Fruit fly (Drosophila melanogaster) whole organism, embryonic: Measurements from ENCODE around the gene Bsg.

Experiments
- Atf3 ChIP-seq: fragments of 200-800 bp; sonication (Bioruptor generic); optimal IDR thresholded peaks from 3 replicates; lab custom pipeline; 2016; ENCODE audit warnings: missing biosample characterization, missing genetic modification characterization
- CG10147 ChIP-seq: fragments of 200-800 bp; sonication (Bioruptor generic); optimal IDR thresholded peaks from 2 replicates; lab custom pipeline; 2019; ENCODE audit warnings: missing biosample characterization, mild to moderate bottlenecking, missing genetic modification characterization, moderate library complexity
- CG10431 ChIP-seq: fragments of 200-800 bp; sonication (Bioruptor generic); optimal IDR thresholded peaks from 3 replicates; lab custom pipeline; 2018; ENCODE audit warnings: missing biosample characterization, mild to moderate bottlenecking, missing genetic modification characterization
- CG10462 ChIP-seq: fragments of 200-800 bp; sonication (Bioruptor generic); optimal IDR thresholded peaks from 2 replicates; lab custom pipeline; 2016; ENCODE audit warnings: missing biosample characterization, missing genetic modification characterization
- CG10543 ChIP-seq: fragments of 200-800 bp; sonication (Bioruptor generic); optimal IDR thresholded peaks from 3 replicates; lab custom pipeline; 2017; ENCODE audit warnings: missing biosample characterization, mild to moderate bottlenecking, missing genetic modification characterization, moderate library complexity
- CG12391 ChIP-seq: fragments of 200-800 bp; sonication (Bioruptor generic); optimal IDR thresholded peaks from 3 replicates; lab custom pipeline; 2018; ENCODE audit warnings: missing biosample characterization, mild to moderate bottlenecking, missing genetic modification characterization, moderate library complexity
- CG13296 ChIP-seq: fragments of 200-800 bp; sonication (Bioruptor generic); optimal IDR thresholded peaks from 3 replicates; lab custom pipeline; 2018; ENCODE audit warnings: missing biosample characterization, mild to moderate bottlenecking, missing genetic modification characterization
- CG17186 ChIP-seq: fragments of 200-800 bp; sonication (Bioruptor generic); optimal IDR thresholded peaks from 3 replicates; lab custom pipeline; 2017; ENCODE audit warnings: missing biosample characterization, missing genetic modification reagents, missing genetic modification characterization
- CG17328 ChIP-seq: fragments of 200-800 bp; sonication (Bioruptor generic); IDR thresholded peaks from 2 replicates; pipeline ENCODE4 v1.3.6; 2022; ENCODE audit warnings: missing biosample characterization, missing genetic modification characterization
- CG3281 ChIP-seq: fragments of 200-800 bp; sonication (Bioruptor generic); optimal IDR thresholded peaks from 3 replicates; lab custom pipeline; 2017; ENCODE audit warnings: missing biosample characterization, mild to moderate bottlenecking, missing genetic modification characterization
- CG42726 ChIP-seq: fragments of 200-800 bp; sonication (Bioruptor generic); IDR thresholded peaks from 2 replicates; pipeline ENCODE4 v1.3.6; 2022; ENCODE audit warnings: missing biosample characterization, missing genetic modification characterization; ENCODE audit not compliant: partially characterized antibody
- CG8478 ChIP-seq: fragments of >200 bp; optimal IDR thresholded peaks from 2 replicates; lab custom pipeline; 2018
- CG9215 ChIP-seq: fragments of 200-800 bp; sonication (Bioruptor generic); IDR thresholded peaks from 2 replicates; pipeline ENCODE4 v1.3.6; 2022; ENCODE audit warnings: missing biosample characterization, missing genetic modification characterization
- Camta ChIP-seq: fragments of 200-800 bp; sonication (Bioruptor generic); optimal IDR thresholded peaks from 2 replicates; lab custom pipeline; 2016; ENCODE audit warnings: missing biosample characterization, missing genetic modification characterization
- Drgx ChIP-seq: fragments of 200-800 bp; sonication (Bioruptor generic); IDR thresholded peaks from 2 replicates; pipeline ENCODE4 v1.3.6; 2022; ENCODE audit warnings: missing biosample characterization, missing genetic modification characterization
- HLH4C ChIP-seq: fragments of 200-800 bp; sonication (Bioruptor generic); IDR thresholded peaks from 3 replicates; pipeline ENCODE4 v1.3.6; 2022; ENCODE audit warnings: missing biosample characterization, missing genetic modification characterization; ENCODE audit not compliant: partially characterized antibody
- Lhr ChIP-seq: fragments of 200-800 bp; sonication (Bioruptor generic); optimal IDR thresholded peaks from 3 replicates; lab custom pipeline; 2017; ENCODE audit warnings: mild to moderate bottlenecking, missing biosample characterization, missing genetic modification reagents, missing genetic modification characterization
- Lim3 ChIP-seq: fragments of 200-800 bp; sonication (Bioruptor generic); IDR thresholded peaks from 2 replicates; pipeline ENCODE4 v1.3.6; 2022; ENCODE audit warnings: missing biosample characterization, missing genetic modification characterization
- Nf-YA ChIP-seq: fragments of 200-800 bp; sonication (Bioruptor generic); IDR thresholded peaks from 2 replicates; pipeline ENCODE4 v1.3.6; 2022; ENCODE audit warnings: missing biosample characterization, missing genetic modification characterization
- Side ChIP-seq: fragments of 200-800 bp; sonication (Bioruptor generic); optimal IDR thresholded peaks from 2 replicates; lab custom pipeline; 2016; ENCODE audit warnings: missing biosample characterization, missing genetic modification characterization
- Spps ChIP-seq: fragments of 200-800 bp; sonication (Bioruptor generic); optimal IDR thresholded peaks from 2 replicates; lab custom pipeline; 2018; ENCODE audit warnings: missing biosample characterization, mild to moderate bottlenecking, missing genetic modification characterization
- Stat92E ChIP-seq, 3 experiments: fragments of >200 bp in 2 of 3; fragments of 200-800 bp in 1 of 3; sonication (Bioruptor generic) in 1 of 3; optimal IDR thresholded peaks; 2 replicates each; lab custom pipeline; 2017 to 2019; ENCODE audit warnings: missing biosample characterization in 3 of 3, missing genetic modification characterization in 3 of 3, mild to moderate bottlenecking in 1 of 3, moderate library complexity in 1 of 3
- Trl ChIP-seq, 3 experiments: fragments of >200 bp in 2 of 3; fragments of 200-800 bp in 1 of 3; sonication (Bioruptor generic) in 1 of 3; optimal IDR thresholded peaks; 2 replicates in 1 of 3; 3 replicates in 2 of 3; lab custom pipeline; 2016 to 2017; ENCODE audit warnings: missing biosample characterization in 1 of 3, missing genetic modification characterization in 1 of 3
- YL-1 ChIP-seq: fragments of 200-800 bp; sonication (Bioruptor generic); optimal IDR thresholded peaks from 3 replicates; lab custom pipeline; 2017; ENCODE audit warnings: missing biosample characterization, mild to moderate bottlenecking, missing genetic modification characterization
- bbx ChIP-seq: fragments of 200-800 bp; sonication (Bioruptor generic); IDR thresholded peaks from 2 replicates; pipeline ENCODE4 v1.3.6; 2022; ENCODE audit warnings: missing biosample characterization, missing genetic modification characterization; ENCODE audit not compliant: partially characterized antibody
- chif ChIP-seq, 2 experiments: fragments of 200-800 bp; sonication (Bioruptor generic); optimal IDR thresholded peaks; 3 replicates each; lab custom pipeline; 2016; ENCODE audit warnings: missing biosample characterization in 2 of 2, missing genetic modification characterization in 2 of 2
- ci ChIP-seq: fragments of 200-800 bp; sonication (Bioruptor generic); IDR thresholded peaks from 3 replicates; pipeline ENCODE4 v1.3.6; 2022; ENCODE audit warnings: missing biosample characterization, missing genetic modification characterization
- dmrt99B ChIP-seq: fragments of 200-800 bp; sonication (Bioruptor generic); optimal IDR thresholded peaks from 2 replicates; lab custom pipeline; 2018; ENCODE audit warnings: missing biosample characterization, mild to moderate bottlenecking, missing genetic modification characterization, moderate library complexity
- ewg ChIP-seq: fragments of 200-800 bp; sonication (Bioruptor generic); optimal IDR thresholded peaks from 3 replicates; lab custom pipeline; 2017; ENCODE audit warnings: mild to moderate bottlenecking, missing biosample characterization, missing genetic modification reagents, missing genetic modification characterization
- fd102C ChIP-seq: fragments of 200-800 bp; sonication (Bioruptor generic); optimal IDR thresholded peaks from 2 replicates; lab custom pipeline; 2018; ENCODE audit warnings: missing biosample characterization, mild to moderate bottlenecking, missing genetic modification characterization, moderate library complexity
- gcm ChIP-seq: fragments of 200-800 bp; sonication (Bioruptor generic); optimal IDR thresholded peaks from 2 replicates; lab custom pipeline; 2019; ENCODE audit warnings: missing biosample characterization, mild to moderate bottlenecking, missing genetic modification characterization, moderate library complexity
- gcm2 ChIP-seq: fragments of 200-800 bp; sonication (Bioruptor generic); optimal IDR thresholded peaks from 2 replicates; lab custom pipeline; 2016; ENCODE audit warnings: missing biosample characterization, missing genetic modification characterization
- gsb-n ChIP-seq: fragments of 200-800 bp; sonication (Bioruptor generic); optimal IDR thresholded peaks from 3 replicates; lab custom pipeline; 2018; ENCODE audit warnings: missing biosample characterization, mild to moderate bottlenecking, missing genetic modification characterization
- hbn ChIP-seq: fragments of 200-800 bp; sonication (Bioruptor generic); IDR thresholded peaks from 2 replicates; pipeline ENCODE4 v1.3.6; 2022; ENCODE audit warnings: missing biosample characterization, missing genetic modification characterization; ENCODE audit not compliant: partially characterized antibody
- lmd ChIP-seq: fragments of 200-800 bp; sonication (Bioruptor generic); IDR thresholded peaks from 2 replicates; pipeline ENCODE4 v1.3.6; 2022; ENCODE audit warnings: missing biosample characterization, missing genetic modification characterization
- nerfin-2 ChIP-seq: fragments of 200-800 bp; sonication (Bioruptor generic); IDR thresholded peaks from 2 replicates; pipeline ENCODE4 v1.3.6; 2022; ENCODE audit warnings: missing biosample characterization, missing genetic modification characterization; ENCODE audit not compliant: partially characterized antibody
- nmo ChIP-seq: fragments of 200-800 bp; sonication (Bioruptor generic); optimal IDR thresholded peaks from 2 replicates; lab custom pipeline; 2018; ENCODE audit warnings: missing biosample characterization, mild to moderate bottlenecking, missing genetic modification characterization, moderate library complexity
- org-1 ChIP-seq: fragments of 200-800 bp; sonication (Bioruptor generic); optimal IDR thresholded peaks from 2 replicates; lab custom pipeline; 2017; ENCODE audit warnings: missing biosample characterization, missing genetic modification characterization
- repo ChIP-seq: fragments of 200-800 bp; sonication (Bioruptor generic); optimal IDR thresholded peaks from 2 replicates; lab custom pipeline; 2016; ENCODE audit warnings: missing biosample characterization, missing genetic modification characterization
- run ChIP-seq: fragments of 200-800 bp; sonication (Bioruptor generic); optimal IDR thresholded peaks from 3 replicates; lab custom pipeline; 2018; ENCODE audit warnings: missing biosample characterization, mild to moderate bottlenecking, missing genetic modification characterization
- schlank ChIP-seq: fragments of 200-800 bp; sonication (Bioruptor generic); optimal IDR thresholded peaks from 2 replicates; lab custom pipeline; 2018; ENCODE audit warnings: missing biosample characterization, mild to moderate bottlenecking, missing genetic modification characterization
- sens ChIP-seq: fragments of 200-800 bp; sonication (Bioruptor generic); peaks from one replicate; lab custom pipeline; 2016; ENCODE audit warnings: missing biosample characterization, missing genetic modification characterization
- slp2 ChIP-seq: fragments of 200-800 bp; sonication (Bioruptor generic); optimal IDR thresholded peaks from 2 replicates; lab custom pipeline; 2016; ENCODE audit warnings: missing biosample characterization, missing genetic modification characterization
- tna ChIP-seq: fragments of 200-800 bp; sonication (Bioruptor generic); IDR thresholded peaks from 2 replicates; pipeline ENCODE4 v1.3.6; 2022; ENCODE audit warnings: missing biosample characterization, missing genetic modification characterization; ENCODE audit not compliant: partially characterized antibody
- twi ChIP-seq: fragments of 200-800 bp; optimal IDR thresholded peaks from 2 replicates; lab custom pipeline; 2019; ENCODE audit warnings: missing biosample characterization, mild to moderate bottlenecking, missing genetic modification characterization, moderate library complexity
- zen ChIP-seq: fragments of 200-800 bp; sonication (Bioruptor generic); optimal IDR thresholded peaks from 3 replicates; lab custom pipeline; 2018; ENCODE audit warnings: missing biosample characterization, mild to moderate bottlenecking, missing genetic modification characterization, moderate library complexity
- zen2 ChIP-seq: fragments of 200-800 bp; sonication (Bioruptor generic); IDR thresholded peaks from 3 replicates; pipeline ENCODE4 v1.3.6; 2022; ENCODE audit warnings: missing biosample characterization, missing genetic modification characterization; ENCODE audit not compliant: partially characterized antibody

Gene Bsg

dm6 chr2L:8162307-8163024, 79.2 kb downstream of the Bsg start, which contains the start of gene Acbp1 (continued):
- peak; percentile 97 for TF ChIP-seq Spps (tag; lab: Kevin White, UChicago)
- peak; percentile 97 for TF ChIP-seq org-1 (GFP tag; lab: Kevin White, UChicago)
- peak; percentile 94 for TF ChIP-seq CG10431 (GFP tag; lab: Kevin White, UChicago)
- TF ChIP-seq Trl (optimal IDR thresholded peaks at IDR 0.05; lab: Kevin White, UChicago): peak; percentile 82 to 93
- peak; percentile 97 for TF ChIP-seq Trl (GFP tag; optimal IDR thresholded peaks at IDR 0.05; lab: Kevin White, UChicago)
- TF ChIP-seq Atf3 (GFP tag; lab: Kevin White, UChicago): peak; percentile 94
- TF ChIP-seq schlank (tag; lab: Kevin White, UChicago): peak; percentile 93

dm6 chr2L:8163025-8163351, 79.8 kb downstream of the Bsg start, which contains the start of gene Piezo:
Gene Piezo, plus strand, starts transcription at chr2L:8163073.
- 0 out of 2 replicates have a peak, but pooled peaks have one; percentile 9 for TF ChIP-seq bbx
- no peak for TF ChIP-seq CG9215 (GFP tag; lab: Robert Waterston, UW)
- no peak for TF ChIP-seq CG17328 (GFP tag; lab: Robert Waterston, UW)
- TF ChIP-seq CG17186 (GFP tag; lab: Kevin White, UChicago): no peak
- no peak for TF ChIP-seq gsb-n (tag; lab: Kevin White, UChicago)
- TF ChIP-seq zen: no peak
- peak; percentile 56 for TF ChIP-seq CG10543
- TF ChIP-seq lmd (GFP tag; lab: Robert Waterston, UW): no peak
- no peak for TF ChIP-seq HLH4C (GFP tag; lab: Robert Waterston, UW)
- 0 out of 2 replicates have a peak, but pooled peaks have one; percentile 7 for TF ChIP-seq tna (GFP tag; lab: Robert Waterston, UW)
- TF ChIP-seq nmo: no peak
- no peak for TF ChIP-seq YL-1 (GFP tag; lab: Kevin White, UChicago)
- no peak for TF ChIP-seq gcm (GFP tag; lab: Kevin White, UChicago)
- TF ChIP-seq fd102C: peak; percentile 56
- TF ChIP-seq ewg (GFP tag; lab: Kevin White, UChicago): no peak
- no peak for TF ChIP-seq Side (GFP tag; lab: Kevin White, UChicago)
- no peak for TF ChIP-seq nerfin-2 (GFP tag; lab: Robert Waterston, UW)
- peak; percentile 49; the same call in 1 of the 2 replicates for TF ChIP-seq CG42726 (GFP tag; lab: Robert Waterston, UW)
- no peak for TF ChIP-seq Stat92E (GFP tag; optimal IDR thresholded peaks at IDR 0.05; lab: Kevin White, UChicago)
- TF ChIP-seq hbn (GFP tag; lab: Robert Waterston, UW): no peak
- no peak for TF ChIP-seq CG10462
- TF ChIP-seq CG13296 (GFP tag; lab: Kevin White, UChicago): no peak
- TF ChIP-seq zen2: no peak
- TF ChIP-seq ci (GFP tag; lab: Robert Waterston, UW): no peak
- TF ChIP-seq Drgx (GFP tag; lab: Robert Waterston, UW): no peak
- TF ChIP-seq CG10147 (GFP tag; lab: Kevin White, UChicago): no peak
- TF ChIP-seq dmrt99B: no peak
- TF ChIP-seq sens (GFP tag; lab: Kevin White, UChicago): no peak
- TF ChIP-seq CG8478 (lab: Kevin White, UChicago): no peak
- no peak for TF ChIP-seq Lim3 (GFP tag; lab: Robert Waterston, UW)
- no peak for TF ChIP-seq repo
- TF ChIP-seq run (tag; lab: Kevin White, UChicago): no peak
- TF ChIP-seq CG3281 (GFP tag; lab: Kevin White, UChicago): no peak
- TF ChIP-seq Trl (optimal IDR thresholded peaks at IDR 0.05; lab: Kevin White, UChicago): no peak
- no peak for TF ChIP-seq Trl (GFP tag; optimal IDR thresholded peaks at IDR 0.05; lab: Kevin White, UChicago)
- no peak for TF ChIP-seq twi (tag; lab: Kevin White, UChicago)
- TF ChIP-seq Nf-YA: no peak
- no peak for TF ChIP-seq CG12391 (tag; lab: Kevin White, UChicago)
- TF ChIP-seq Lhr (GFP tag; lab: Kevin White, UChicago): no peak
- no peak for TF ChIP-seq Camta
- no peak for TF ChIP-seq chif (GFP tag; optimal IDR thresholded peaks at IDR 0.05; lab: Kevin White, UChicago)
- TF ChIP-seq gcm2: no peak
- TF ChIP-seq slp2 (GFP tag; lab: Kevin White, UChicago): no peak
